Worm (Caenorhabditis elegans): Measurements from ENCODE around the gene C37C3.12.

Gene C37C3.12

DNA sequence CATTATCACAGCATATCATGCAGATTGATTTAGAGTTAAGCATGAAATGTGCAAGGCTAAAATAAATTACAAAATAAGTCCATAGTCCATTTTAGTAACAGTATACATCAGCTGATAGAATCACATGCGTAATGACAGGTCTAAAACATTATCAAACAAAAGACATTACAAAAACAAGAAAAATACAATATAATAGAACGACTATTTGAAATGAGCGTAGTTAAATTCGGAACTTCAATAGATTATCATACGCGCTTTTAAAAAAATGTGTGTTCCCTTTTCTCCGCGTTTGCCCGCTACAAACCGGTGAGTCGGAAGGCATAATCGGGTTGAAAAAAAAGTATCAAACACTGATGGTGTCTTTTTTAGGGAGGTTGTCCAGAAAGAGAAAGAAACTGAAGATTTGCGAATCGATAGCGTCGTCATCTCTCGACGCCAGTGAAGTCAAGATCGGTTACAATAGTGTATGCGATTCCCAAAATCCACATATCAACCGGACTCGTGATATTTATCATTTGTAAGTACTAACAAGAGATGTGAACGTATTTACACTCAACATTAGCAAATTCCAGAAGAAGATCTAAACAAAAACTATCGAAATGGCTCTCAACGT, 16.1 kb upstream of the C37C3.12 start, which contains the start of gene C37C3.2:
C37C3.2 (plus strand) TSS at position 563 of the 613 bp plus-strand sequence.
- TF ChIP-seq ahr-1 (tag; optimal IDR thresholded peaks at IDR 0.05) (no peak), ttx-3 (tag; optimal IDR thresholded peaks at IDR 0.05) (no peak), ceh-31 (tag; optimal IDR thresholded peaks at IDR 0.05) (no peak), elt-2 (tag; optimal IDR thresholded peaks at IDR 0.05) (no peak), pros-1 (tag; optimal IDR thresholded peaks at IDR 0.05) (no peak), zip-5 (tag; optimal IDR thresholded peaks at IDR 0.05) (no peak), unc-3 (GFP tag; conservative IDR thresholded peaks at IDR 0.05) (no peak), unc-3 (tag; optimal IDR thresholded peaks at IDR 0.05) (no peak), lim-6 (tag; optimal IDR thresholded peaks at IDR 0.05) (no peak), hlh-15 (tag; optimal IDR thresholded peaks at IDR 0.05) (no peak), F13H6.1 (tag; optimal IDR thresholded peaks at IDR 0.05) (no peak), ceh-6 (GFP tag; optimal IDR thresholded peaks at IDR 0.05) (no peak), unc-42 (tag; optimal IDR thresholded peaks at IDR 0.05) (no peak), pqm-1 (tag; optimal IDR thresholded peaks at IDR 0.05) (no peak)

DNA sequence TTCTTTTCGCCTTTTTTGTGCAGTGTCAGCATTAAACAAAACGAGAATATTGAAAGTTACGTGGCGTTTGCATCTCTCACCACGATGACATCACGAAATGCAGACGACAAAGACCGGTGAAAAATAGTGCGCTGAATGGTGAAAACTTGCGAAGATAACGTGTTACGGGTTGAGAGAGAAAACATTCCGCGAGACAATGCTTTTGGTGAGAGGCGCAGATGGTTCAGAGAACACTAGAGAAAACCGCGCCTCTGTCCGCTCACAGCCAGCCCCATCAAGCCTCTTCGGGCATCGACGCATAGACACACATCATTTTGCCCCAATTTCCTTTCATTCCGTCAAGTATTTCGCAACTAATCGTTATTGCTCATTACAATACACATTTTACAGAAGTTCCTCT, 15.2 kb upstream of the C37C3.12 start, which contains the start of the genes C37C3.9 and C37C3.18:
C37C3.9 (minus strand) TSS at position 98 of the 400 bp plus-strand sequence.
C37C3.18 (plus strand) TSS at position 391 of the 400 bp plus-strand sequence.
- TF ChIP-seq fkh-6 (tag; optimal IDR thresholded peaks at IDR 0.05) (no peak), fax-1 (tag; optimal IDR thresholded peaks at IDR 0.05) (no peak), unc-3 (GFP tag; conservative IDR thresholded peaks at IDR 0.05) (no peak), unc-3 (tag; optimal IDR thresholded peaks at IDR 0.05) (no peak), tbx-7 (tag; optimal IDR thresholded peaks at IDR 0.05) (no peak), pat-9 (tag; optimal IDR thresholded peaks at IDR 0.05) (no peak), T23F11.4 (GFP tag; optimal IDR thresholded peaks at IDR 0.05) (peak; percentile 39), K09A11.1 (tag; optimal IDR thresholded peaks at IDR 0.05; ENCODE audit: insufficient read depth) (no peak), hlh-13 (GFP tag; optimal IDR thresholded peaks at IDR 0.05) (no peak), nhr-232 (tag; optimal IDR thresholded peaks at IDR 0.05) (no peak), ceh-2 (tag; optimal IDR thresholded peaks at IDR 0.05) (no peak), elt-4 (tag; optimal IDR thresholded peaks at IDR 0.05) (no peak), ceh-9 (tag; optimal IDR thresholded peaks at IDR 0.05) (no peak), ahr-1 (tag; optimal IDR thresholded peaks at IDR 0.05) (no peak), nfya-1 (tag; optimal IDR thresholded peaks at IDR 0.05) (peak; percentile 63), nhr-11 (tag; optimal IDR thresholded peaks at IDR 0.05) (no peak), hlh-8 (tag; optimal IDR thresholded peaks at IDR 0.05) (no peak), ztf-16 (tag; optimal IDR thresholded peaks at IDR 0.05) (no peak), pha-2 (tag; optimal IDR thresholded peaks at IDR 0.05) (no peak), lin-11 (tag; optimal IDR thresholded peaks at IDR 0.05) (no peak), gmeb-2 (tag; optimal IDR thresholded peaks at IDR 0.05) (no peak), ceh-14 (tag; optimal IDR thresholded peaks at IDR 0.05) (no peak), dve-1 (tag; optimal IDR thresholded peaks at IDR 0.05) (no peak), ceh-6 (GFP tag; optimal IDR thresholded peaks at IDR 0.05) (no peak), elt-2 (tag; optimal IDR thresholded peaks at IDR 0.05) (no peak), sox-2 (GFP tag; IDR thresholded peaks at IDR 0.05) (no peak), C08G9.2 (tag; optimal IDR thresholded peaks at IDR 0.05) (no peak), unc-86 (tag; optimal IDR thresholded peaks at IDR 0.05) (no peak), ceh-18 (tag; optimal IDR thresholded peaks at IDR 0.05) (peak; percentile 48), odd-2 (tag; optimal IDR thresholded peaks at IDR 0.05) (no peak), sdc-2 (tag; optimal IDR thresholded peaks at IDR 0.05) (no peak), tbx-2 (tag; optimal IDR thresholded peaks at IDR 0.05) (peak; percentile 19), npax-4 (tag; optimal IDR thresholded peaks at IDR 0.05) (no peak), zip-5 (tag; optimal IDR thresholded peaks at IDR 0.05) (no peak), pha-4 (tag; optimal IDR thresholded peaks at IDR 0.05) (no peak), ceh-30 (tag; optimal IDR thresholded peaks at IDR 0.05) (no peak), K02D7.2 (tag; optimal IDR thresholded peaks at IDR 0.05) (no peak), syd-9 (tag; optimal IDR thresholded peaks at IDR 0.05) (no peak), madf-2 (tag; optimal IDR thresholded peaks at IDR 0.05) (no peak), pqm-1 (tag; optimal IDR thresholded peaks at IDR 0.05) (peak; percentile 31), ceh-48 (tag; optimal IDR thresholded peaks at IDR 0.05) (no peak), hlh-30 (tag; optimal IDR thresholded peaks at IDR 0.05; ENCODE audit: insufficient read depth) (peak; percentile 6), rnt-1 (tag; optimal IDR thresholded peaks at IDR 0.05) (peak; percentile 58), ceh-34 (tag; optimal IDR thresholded peaks at IDR 0.05) (peak; percentile 29)

All from whole organism, late embryonic.